Fruit fly (Drosophila melanogaster) whole organism, adult: ENCODE measurements around the gene CG31140.
A peak's percentile ranks its signal among the peaks of the same experiment; 100 is the strongest.

Experiments used
- CG11617 ChIP-seq: fragments of 200-800 bp; sonication (Bioruptor generic); optimal IDR thresholded peaks from 2 replicates; lab custom pipeline; 2017; ENCODE audit warnings: mild to moderate bottlenecking, missing biosample characterization, missing genetic modification reagents, missing genetic modification characterization
- CG12768 ChIP-seq: fragments of 200-800 bp; sonication (Bioruptor generic); optimal IDR thresholded peaks from 2 replicates; lab custom pipeline; 2017; ENCODE audit warnings: missing biosample characterization, missing genetic modification characterization, mild to moderate bottlenecking, moderate library complexity, missing genetic modification reagents
- CG14711 ChIP-seq: fragments of 200-800 bp; sonication (Bioruptor generic); optimal IDR thresholded peaks from 2 replicates; lab custom pipeline; 2018; ENCODE audit warnings: missing biosample characterization, mild to moderate bottlenecking, missing genetic modification characterization, moderate library complexity
- CG1620 ChIP-seq: fragments of 200-800 bp; sonication (Bioruptor generic); optimal IDR thresholded peaks from 2 replicates; lab custom pipeline; 2016; ENCODE audit warnings: missing biosample characterization, missing genetic modification characterization
- CG33017 ChIP-seq: fragments of 200-800 bp; sonication (Bioruptor generic); optimal IDR thresholded peaks from 2 replicates; lab custom pipeline; 2018; ENCODE audit warnings: missing biosample characterization, mild to moderate bottlenecking, missing genetic modification characterization, moderate library complexity
- CG5204 ChIP-seq: fragments of 200-800 bp; sonication (Bioruptor generic); optimal IDR thresholded peaks from 2 replicates; lab custom pipeline; 2016; ENCODE audit warnings: missing biosample characterization, missing genetic modification characterization
- CG7045 ChIP-seq: fragments of 200-800 bp; sonication (Bioruptor generic); optimal IDR thresholded peaks from 2 replicates; lab custom pipeline; 2017; ENCODE audit warnings: missing biosample characterization, mild to moderate bottlenecking, missing genetic modification characterization
- CG7101 ChIP-seq: fragments of 200-800 bp; sonication (Bioruptor generic); optimal IDR thresholded peaks from 2 replicates; lab custom pipeline; 2018; ENCODE audit warnings: missing biosample characterization, mild to moderate bottlenecking, missing genetic modification characterization, moderate library complexity
- Clk ChIP-seq: fragments of 200-800 bp; sonication (Bioruptor generic); optimal IDR thresholded peaks from 2 replicates; lab custom pipeline; 2017; ENCODE audit warnings: missing biosample characterization, missing genetic modification characterization
- Crg-1 ChIP-seq: fragments of 200-800 bp; sonication (Bioruptor generic); optimal IDR thresholded peaks from 2 replicates; lab custom pipeline; 2016; ENCODE audit warnings: missing biosample characterization, missing genetic modification characterization
- Hr96 ChIP-seq: fragments of 200-800 bp; sonication (Bioruptor generic); optimal IDR thresholded peaks from 2 replicates; lab custom pipeline; 2016; ENCODE audit warnings: missing biosample characterization, missing genetic modification characterization
- Mnt ChIP-seq: fragments of 200-800 bp; sonication (Bioruptor generic); optimal IDR thresholded peaks from 2 replicates; lab custom pipeline; 2016; ENCODE audit warnings: missing biosample characterization, mild to moderate bottlenecking, missing genetic modification characterization
- bab1 ChIP-seq: fragments of 200-800 bp; sonication (Bioruptor generic); optimal IDR thresholded peaks from 3 replicates; lab custom pipeline; 2019; ENCODE audit warnings: missing biosample characterization, mild to moderate bottlenecking, missing genetic modification characterization, moderate library complexity
- cic ChIP-seq: fragments of 200-800 bp; sonication (Bioruptor generic); optimal IDR thresholded peaks from 2 replicates; lab custom pipeline; 2017; ENCODE audit warnings: missing biosample characterization, mild to moderate bottlenecking, missing genetic modification characterization, moderate library complexity
- cnc ChIP-seq, 2 experiments: fragments of >200 bp; optimal IDR thresholded peaks; 2 replicates each; lab custom pipeline; 2017
- kay ChIP-seq: fragments of 200-800 bp; sonication (Bioruptor generic); peaks from one replicate; lab custom pipeline; 2016; ENCODE audit warnings: missing biosample characterization, missing genetic modification characterization, borderline replicate concordance
- ovo ChIP-seq: fragments of 200-800 bp; sonication (Bioruptor generic); optimal IDR thresholded peaks from 2 replicates; lab custom pipeline; 2016; ENCODE audit warnings: missing biosample characterization, missing genetic modification characterization
- pad ChIP-seq: fragments of 200-800 bp; sonication (Bioruptor generic); optimal IDR thresholded peaks from 3 replicates; lab custom pipeline; 2017; ENCODE audit warnings: missing biosample characterization, missing genetic modification characterization, mild to moderate bottlenecking, moderate library complexity, missing genetic modification reagents
- tj ChIP-seq: fragments of 200-800 bp; sonication (Bioruptor generic); optimal IDR thresholded peaks from 3 replicates; lab custom pipeline; 2017; ENCODE audit warnings: missing biosample characterization, mild to moderate bottlenecking, missing genetic modification characterization, moderate library complexity
- toe ChIP-seq: fragments of 200-800 bp; sonication (Bioruptor generic); optimal IDR thresholded peaks from 2 replicates; lab custom pipeline; 2016; ENCODE audit warnings: missing biosample characterization, missing genetic modification characterization

CG31140 gene

DNA sequence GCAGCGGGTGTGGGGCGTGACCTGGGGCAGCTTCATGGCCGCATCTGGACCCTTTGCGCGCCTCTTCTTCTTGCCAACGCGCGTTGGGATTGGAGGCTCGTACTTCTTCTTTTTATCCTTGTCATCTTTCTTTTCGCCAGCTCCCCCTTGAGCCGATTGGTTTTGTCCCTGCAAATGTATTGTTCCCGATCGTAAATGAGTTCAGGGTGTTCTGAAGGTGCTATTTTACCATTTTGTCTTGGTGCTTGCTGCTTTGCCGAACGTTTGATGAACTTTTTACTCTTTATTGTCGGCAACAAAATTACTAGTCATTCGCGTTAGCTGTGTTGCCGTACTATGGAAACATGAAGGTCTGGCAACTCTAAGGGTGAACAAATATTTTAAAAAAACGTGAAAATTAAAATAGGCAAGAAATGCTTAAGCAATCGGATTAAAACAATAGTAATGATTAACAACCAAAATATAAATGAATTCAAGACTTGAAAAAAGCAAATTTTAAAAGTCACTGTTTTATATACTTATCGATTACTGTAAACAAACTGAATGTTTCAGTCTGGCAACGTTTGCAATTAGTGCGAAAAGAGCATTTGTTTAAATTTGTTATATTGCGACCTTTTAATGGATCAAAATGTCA is 31.8 kb upstream of the CG31140 start, which contains the start of the genes Rpt2 and CG13599:
Gene Rpt2, minus strand, starts transcription at position 464 of the 634 bp plus-strand sequence.
Gene CG13599, plus strand, starts transcription at position 545 of the 634 bp plus-strand sequence.
- TF ChIP-seq CG14711 (tag; lab: Kevin White, UChicago) (peak; percentile 40), toe (GFP tag; lab: Kevin White, UChicago) (no peak), CG33017 (no peak), CG11617 (GFP tag; lab: Kevin White, UChicago) (no peak), cnc (optimal IDR thresholded peaks at IDR 0.05; lab: Kevin White, UChicago) (peak; percentile 73 to 89), CG7101 (tag; lab: Kevin White, UChicago) (peak; percentile 40), bab1 (peak; percentile 63)

DNA sequence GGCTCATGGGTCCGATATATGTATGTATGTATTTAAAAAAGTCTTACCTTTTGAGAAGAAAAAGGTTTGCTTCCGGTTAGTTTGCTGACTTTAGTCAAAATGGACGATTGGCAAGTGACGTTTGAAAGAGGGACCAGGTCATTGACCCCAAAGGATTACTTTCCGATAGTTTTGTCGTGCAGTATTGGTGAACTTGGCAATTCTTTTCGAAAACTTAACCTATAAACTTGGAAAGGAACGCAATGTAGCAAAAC is 29.6 kb upstream of the CG31140 start, which contains the start of gene RpS19b:
Gene RpS19b, minus strand, starts transcription at position 101 of the 254 bp plus-strand sequence.
- TF ChIP-seq CG5204 (GFP tag; lab: Kevin White, UChicago) (no peak), CG14711 (tag; lab: Kevin White, UChicago) (no peak), cic (GFP tag; lab: Kevin White, UChicago) (no peak), Mnt (GFP tag; lab: Kevin White, UChicago) (no peak), ovo (GFP tag; lab: Kevin White, UChicago) (no peak), CG7045 (GFP tag; lab: Kevin White, UChicago) (no peak), pad (no peak), tj (GFP tag; lab: Kevin White, UChicago) (no peak), CG11617 (GFP tag; lab: Kevin White, UChicago) (no peak), cnc (optimal IDR thresholded peaks at IDR 0.05; lab: Kevin White, UChicago) (no peak), CG1620 (GFP tag; lab: Kevin White, UChicago) (no peak), Hr96 (no peak), CG7101 (tag; lab: Kevin White, UChicago) (no peak)

DNA sequence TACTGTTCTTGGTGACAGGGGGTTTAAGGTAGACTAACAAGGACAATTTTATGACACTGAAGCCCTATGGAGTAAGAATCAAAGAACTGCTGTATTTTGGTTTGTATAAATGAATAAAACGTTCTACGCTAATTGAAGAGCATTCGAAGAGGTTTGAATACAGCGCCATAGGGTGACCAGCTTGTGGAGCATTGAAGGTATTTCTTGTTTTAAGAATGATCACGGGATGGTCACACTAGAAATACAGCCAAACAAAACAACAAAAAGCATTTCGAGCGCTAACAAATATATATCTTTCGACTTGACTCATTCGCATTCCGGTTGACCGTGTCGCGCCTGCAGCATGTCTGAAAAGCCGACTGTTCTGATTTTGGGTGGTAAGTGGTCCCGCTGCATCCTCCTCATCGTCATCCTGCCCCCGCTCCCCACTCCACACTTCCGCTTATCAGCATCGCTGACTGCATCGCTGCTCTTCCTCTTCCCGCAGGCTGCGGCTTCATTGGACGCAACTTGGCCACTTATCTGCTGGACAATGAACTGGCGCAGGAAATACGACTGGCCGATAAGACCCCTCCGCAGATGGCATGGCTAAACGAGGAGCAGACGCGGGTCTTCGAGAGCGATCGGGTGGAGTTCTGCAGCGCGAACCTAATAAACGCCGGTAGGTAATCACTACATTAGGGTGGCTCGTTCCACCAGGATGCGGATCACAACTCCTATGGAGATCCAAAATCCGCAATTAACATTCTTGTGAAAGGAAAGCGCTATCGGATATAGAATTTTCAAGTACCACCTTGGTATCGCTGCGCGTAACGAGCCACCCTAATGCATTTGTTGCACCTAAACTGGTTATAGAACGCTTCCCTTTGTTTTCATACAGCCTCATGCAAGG is 29.1 kb upstream of the CG31140 start, which contains the start of gene CG5854:
Gene CG5854, plus strand, starts transcription at position 229 of the 892 bp plus-strand sequence.
- TF ChIP-seq bab1 (peak; percentile 63), CG7045 (GFP tag; lab: Kevin White, UChicago) (peak; percentile 25), Hr96 (no peak), CG33017 (peak; percentile 86), toe (GFP tag; lab: Kevin White, UChicago) (no peak), CG7101 (tag; lab: Kevin White, UChicago) (peak; percentile 71), Clk (no peak), CG14711 (tag; lab: Kevin White, UChicago) (peak; percentile 75), pad (peak; percentile 32), CG1620 (GFP tag; lab: Kevin White, UChicago) (no peak), CG5204 (GFP tag; lab: Kevin White, UChicago) (no peak), cic (GFP tag; lab: Kevin White, UChicago) (peak; percentile 61), CG11617 (GFP tag; lab: Kevin White, UChicago) (peak; percentile 58), tj (GFP tag; lab: Kevin White, UChicago) (peak; percentile 19), cnc (optimal IDR thresholded peaks at IDR 0.05; lab: Kevin White, UChicago) (no peak), kay (GFP tag; lab: Kevin White, UChicago) (no peak), Crg-1 (GFP tag; lab: Kevin White, UChicago) (peak; percentile 30), CG12768 (GFP tag; lab: Kevin White, UChicago) (peak; percentile 28), ovo (GFP tag; lab: Kevin White, UChicago) (no peak), Mnt (GFP tag; lab: Kevin White, UChicago) (peak; percentile 60)

DNA sequence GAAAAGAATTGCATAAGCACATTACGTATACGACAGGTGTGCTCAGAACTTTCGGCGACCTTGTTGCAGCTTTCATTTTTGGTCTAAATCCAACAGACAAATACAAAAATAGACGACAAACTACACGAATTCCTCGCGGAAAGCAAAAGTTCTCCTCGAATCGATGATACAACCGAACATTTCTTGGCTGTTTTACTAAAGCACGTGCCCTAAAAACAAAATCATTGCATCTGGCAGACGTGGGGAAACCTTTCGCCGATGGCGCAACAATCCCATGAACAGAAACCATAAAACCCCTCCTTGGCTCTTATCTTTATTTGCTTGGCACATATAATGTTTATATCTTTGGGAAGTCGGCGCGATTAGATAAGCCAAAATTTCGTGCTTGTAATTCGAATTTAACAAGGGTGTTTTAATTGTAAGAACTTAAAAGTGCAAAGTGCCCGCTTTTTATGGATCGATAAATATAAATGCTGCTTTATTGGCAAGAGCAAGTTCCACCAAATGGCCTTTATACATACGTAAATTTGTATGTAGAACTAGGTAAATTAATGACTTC is 24.3 kb upstream of the CG31140 start:
- TF ChIP-seq Clk: no peak
- TF ChIP-seq CG11617 (GFP tag; lab: Kevin White, UChicago): peak; percentile 54
- peak; percentile 65 for TF ChIP-seq CG33017
- peak; percentile 63 for TF ChIP-seq cic (GFP tag; lab: Kevin White, UChicago)
- peak; percentile 29 for TF ChIP-seq CG7045 (GFP tag; lab: Kevin White, UChicago)
- peak; percentile 52 for TF ChIP-seq CG12768 (GFP tag; lab: Kevin White, UChicago)
- peak; percentile 54 for TF ChIP-seq pad
- peak; percentile 37 for TF ChIP-seq Mnt (GFP tag; lab: Kevin White, UChicago)
- no peak for TF ChIP-seq toe (GFP tag; lab: Kevin White, UChicago)

DNA sequence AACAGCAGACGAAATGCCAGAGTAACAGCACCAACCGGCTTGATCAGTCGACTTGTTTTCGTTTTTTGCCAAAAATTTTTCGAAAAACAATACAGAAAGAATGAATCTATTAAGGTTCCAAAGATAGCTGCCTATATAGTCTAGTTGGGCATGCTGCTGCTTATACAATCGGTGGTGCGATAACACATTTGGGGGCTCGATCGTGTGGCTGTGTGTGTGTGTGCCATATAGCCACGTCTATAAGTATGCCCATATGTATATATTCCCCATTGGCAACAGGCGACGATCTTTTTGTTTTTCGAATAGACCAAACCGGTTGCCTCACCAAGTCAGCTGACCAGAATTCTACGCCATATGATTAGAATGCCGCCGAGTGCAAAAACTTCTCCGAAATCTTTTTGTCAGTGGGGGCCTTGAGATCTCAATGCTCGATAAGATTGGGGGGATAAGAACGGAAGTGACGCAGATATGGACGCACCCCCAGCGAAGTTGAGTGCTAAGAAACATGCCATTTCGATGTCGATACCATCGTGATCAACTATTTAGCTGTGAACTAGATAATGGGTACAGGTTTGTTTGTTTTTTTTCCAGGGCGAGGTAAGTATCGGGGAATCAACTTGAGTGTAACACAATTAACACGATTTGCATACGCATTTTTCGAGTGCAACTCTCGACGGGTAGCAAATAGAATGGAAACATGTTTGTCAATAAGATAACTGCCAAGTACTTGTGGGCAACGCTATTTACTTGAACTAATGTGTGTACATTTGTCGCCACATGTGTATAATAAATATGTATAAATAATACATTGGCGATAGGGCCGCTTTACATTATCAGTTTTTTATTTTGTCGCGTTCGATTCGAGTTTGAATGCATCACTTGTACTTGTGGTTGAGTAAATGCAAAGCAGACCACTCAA is 22.8 kb upstream of the CG31140 start:
- TF ChIP-seq bab1 (no peak), CG33017 (peak; percentile 86), cic (GFP tag; lab: Kevin White, UChicago) (peak; percentile 98), CG1620 (GFP tag; lab: Kevin White, UChicago) (peak; percentile 85), Clk (peak; percentile 91), Hr96 (peak; percentile 57), CG14711 (tag; lab: Kevin White, UChicago) (peak; percentile 78), pad (peak; percentile 81), CG7101 (tag; lab: Kevin White, UChicago) (peak; percentile 92), CG7045 (GFP tag; lab: Kevin White, UChicago) (peak; percentile 94), tj (GFP tag; lab: Kevin White, UChicago) (no peak), Mnt (GFP tag; lab: Kevin White, UChicago) (peak; percentile 87), ovo (GFP tag; lab: Kevin White, UChicago) (peak; percentile 98), toe (GFP tag; lab: Kevin White, UChicago) (no peak), CG12768 (GFP tag; lab: Kevin White, UChicago) (peak; percentile 97), cnc (optimal IDR thresholded peaks at IDR 0.05; lab: Kevin White, UChicago) (no peak), CG5204 (GFP tag; lab: Kevin White, UChicago) (no peak), Crg-1 (GFP tag; lab: Kevin White, UChicago) (peak; percentile 97), CG11617 (GFP tag; lab: Kevin White, UChicago) (peak; percentile 83), kay (GFP tag; lab: Kevin White, UChicago) (peak; percentile 99)
